Worm (Caenorhabditis elegans) whole organism, dauer: Measurements from ENCODE around the gene T10B10.8.

Experiments
- unc-62 ChIP-seq: sonication (generic microtip); optimal IDR thresholded peaks from 2 replicates; lab custom pipeline; 2017; ENCODE audit warnings: missing biosample characterization, missing genetic modification reagents, missing genetic modification characterization

The T10B10.8 gene

ce11 chrX:15166122-15166521 is at the start of gene T10B10.8:
Gene T10B10.8 (minus strand): TSS chrX:15166222.
- TF ChIP-seq unc-62 (GFP tag; lab: Kevin White, UChicago): no peak

DNA sequence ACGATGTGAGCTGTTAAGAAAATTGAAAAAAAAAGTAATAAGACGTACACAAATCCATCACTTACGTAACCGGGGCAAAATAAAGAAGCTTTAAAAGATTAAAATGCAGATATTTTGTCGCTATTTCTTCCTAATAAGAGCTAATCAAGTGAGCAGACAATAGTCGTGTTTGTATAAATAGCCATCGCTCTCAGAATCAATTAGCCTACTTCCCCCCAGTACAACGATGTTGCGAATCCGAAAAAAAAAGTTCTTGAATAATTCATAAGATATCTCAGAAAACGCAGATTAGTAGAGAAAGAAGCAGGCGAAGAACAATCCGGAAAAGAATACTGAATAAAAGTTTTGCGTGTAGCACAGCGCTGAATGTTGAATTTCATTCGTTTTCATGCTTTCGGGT is 49.2 kb upstream of the T10B10.8 start:
- no peak for TF ChIP-seq unc-62 (GFP tag; lab: Kevin White, UChicago)

- TF ChIP-seq unc-62 (GFP tag; lab: Kevin White, UChicago): no peak
Measured at ce11 chrX:15213182-15213829, 47.3 kb upstream of the T10B10.8 start, which contains the start of the genes H03A11.13 and famk-1. Gene H03A11.13 (minus strand): TSS chrX:15213232. Gene famk-1 (minus strand): TSS chrX:15213259.

- TF ChIP-seq unc-62 (GFP tag; lab: Kevin White, UChicago): no peak
Measured at ce11 chrX:15200720-15201119, 34.7 kb upstream of the T10B10.8 start.

ce11 chrX:15200146-15200545 is 34.1 kb upstream of the T10B10.8 start:
- TF ChIP-seq unc-62 (GFP tag; lab: Kevin White, UChicago): no peak

- no peak for TF ChIP-seq unc-62 (GFP tag; lab: Kevin White, UChicago)
Measured at ce11 chrX:15199052-15199451, 33.0 kb upstream of the T10B10.8 start, which contains the start of gene snt-7. Gene snt-7 (minus strand): TSS chrX:15199152.

- TF ChIP-seq unc-62 (GFP tag; lab: Kevin White, UChicago): no peak
Measured at ce11 chrX:15194283-15194682, 28.3 kb upstream of the T10B10.8 start, which contains the start of gene phat-6. Gene phat-6 (minus strand): TSS chrX:15194383.

- TF ChIP-seq unc-62 (GFP tag; lab: Kevin White, UChicago): no peak
Measured at ce11 chrX:15191370-15191769, 25.3 kb upstream of the T10B10.8 start.

DNA sequence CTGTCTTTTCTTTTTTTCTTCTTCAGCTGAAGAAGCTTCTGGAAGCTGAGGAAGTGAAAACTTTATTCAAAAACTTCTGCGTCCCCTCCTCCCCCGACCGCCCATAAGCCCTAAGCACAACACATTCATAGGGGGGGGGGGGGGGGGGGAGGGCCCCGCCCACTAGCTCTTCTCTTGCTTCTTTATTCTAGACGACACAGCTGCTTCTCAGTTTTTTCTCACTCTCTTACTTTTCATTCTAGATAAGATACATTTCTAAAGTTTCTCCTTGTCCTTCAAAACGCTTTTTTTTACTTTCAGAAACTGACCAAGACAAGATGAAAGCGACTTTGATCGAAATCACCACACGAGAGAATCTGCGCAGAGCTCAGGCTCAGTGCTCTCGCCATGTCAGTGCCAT is 23.8 kb upstream of the T10B10.8 start, which contains the start of gene T10B10.4:
Gene T10B10.4, plus strand, starts transcription at position 301 of the 400 bp plus-strand sequence.
- TF ChIP-seq unc-62 (GFP tag; lab: Kevin White, UChicago): no peak

ce11 chrX:15188986-15189675 is 23.1 kb upstream of the T10B10.8 start:
- no peak for TF ChIP-seq unc-62 (GFP tag; lab: Kevin White, UChicago)

DNA sequence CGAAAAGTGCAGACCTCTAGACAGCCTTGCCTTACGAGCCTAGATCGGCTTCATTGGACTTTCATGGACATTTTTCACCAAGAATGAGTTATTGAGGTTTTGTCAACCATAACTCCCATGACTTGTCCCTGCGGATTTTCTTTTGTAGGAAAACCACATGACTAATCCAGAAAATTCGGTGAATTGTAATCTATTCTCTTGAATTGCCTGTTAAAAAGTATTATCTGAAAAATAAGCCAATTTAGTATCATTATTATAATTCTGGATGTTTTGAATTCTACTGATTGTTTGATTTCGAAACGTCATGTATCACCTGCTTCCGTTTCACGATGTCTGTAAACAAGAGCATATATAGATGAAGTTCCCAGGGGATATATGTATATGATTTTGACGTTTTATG is 22.5 kb upstream of the T10B10.8 start:
- TF ChIP-seq unc-62 (GFP tag; lab: Kevin White, UChicago): no peak

ce11 chrX:15181454-15181853 is 15.4 kb upstream of the T10B10.8 start, which contains the start of gene pkhm-2:
Gene pkhm-2 (minus strand): TSS chrX:15181465.
- TF ChIP-seq unc-62 (GFP tag; lab: Kevin White, UChicago): no peak

ce11 chrX:15176431-15176911 is 10.4 kb upstream of the T10B10.8 start, which contains the start of gene col-41:
Gene col-41 (minus strand): TSS chrX:15176481.
- no peak for TF ChIP-seq unc-62 (GFP tag; lab: Kevin White, UChicago)

- TF ChIP-seq unc-62 (GFP tag; lab: Kevin White, UChicago): no peak
Measured at ce11 chrX:15175211-15175610, 9.2 kb upstream of the T10B10.8 start.

DNA sequence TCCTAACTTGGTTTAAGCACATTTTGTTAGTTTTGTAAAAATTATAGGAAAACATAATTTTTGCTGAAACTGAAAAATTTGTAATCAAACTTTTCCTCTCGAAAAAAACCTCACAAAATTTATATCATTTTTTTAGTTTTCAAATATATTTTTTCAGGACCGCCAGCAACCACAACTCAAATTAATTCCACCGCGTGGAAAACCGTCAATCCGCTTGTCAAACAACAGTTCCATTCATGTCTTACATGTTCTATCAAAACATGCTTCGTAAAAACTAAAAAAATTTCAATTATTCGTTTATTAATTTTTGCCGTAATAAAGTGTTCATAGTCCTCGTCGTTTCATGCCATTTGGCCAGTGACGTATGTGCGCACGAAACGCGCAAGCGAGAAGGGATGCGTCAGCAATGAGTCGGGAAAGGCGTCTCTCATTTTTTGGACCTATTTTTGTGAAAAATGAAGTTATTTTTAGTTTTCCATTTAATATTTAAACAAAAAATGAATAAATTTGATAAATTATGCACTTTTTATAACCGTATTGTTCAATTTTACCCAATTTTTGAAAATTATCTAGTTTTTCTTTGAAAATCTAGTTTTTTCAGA is 7.4 kb upstream of the T10B10.8 start, which contains the start of gene ucr-2.2:
Gene ucr-2.2, plus strand, starts transcription at position 602 of the 602 bp plus-strand sequence.
- TF ChIP-seq unc-62 (GFP tag; lab: Kevin White, UChicago): no peak

DNA sequence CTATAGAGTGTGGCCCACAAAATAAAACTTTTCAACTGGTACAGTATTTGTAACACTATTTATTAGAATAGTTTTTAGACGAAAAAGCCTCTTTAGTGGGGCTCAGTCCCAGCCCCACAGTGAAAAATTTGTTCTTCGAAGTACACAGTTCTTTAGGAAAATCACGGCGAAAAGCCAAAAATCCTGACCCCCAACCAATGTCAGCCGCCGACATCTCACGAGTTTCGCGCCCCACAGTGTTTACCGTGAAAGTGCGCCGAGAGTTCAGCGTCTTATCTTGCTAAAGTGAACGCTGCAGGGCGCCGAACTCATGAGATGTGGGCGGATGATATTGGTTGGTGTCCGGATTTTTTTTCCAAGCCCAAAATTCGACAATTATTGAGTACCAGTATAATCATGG is 4.9 kb upstream of the T10B10.8 start:
- no peak for TF ChIP-seq unc-62 (GFP tag; lab: Kevin White, UChicago)
